Fruit fly (Drosophila melanogaster) whole organism, prepupa: ENCODE data around the gene CG15629.

Experiments
- CG7368 ChIP-seq: fragments of 200-800 bp; sonication (Bioruptor generic); optimal IDR thresholded peaks from 3 replicates; lab custom pipeline; 2016; ENCODE audit warnings: missing biosample characterization, missing genetic modification characterization
- Ets96B ChIP-seq: fragments of 200-800 bp; optimal IDR thresholded peaks from 2 replicates; lab custom pipeline; 2019; ENCODE audit warnings: missing biosample characterization, mild to moderate bottlenecking, missing genetic modification characterization, moderate library complexity
- OdsH ChIP-seq: fragments of 200-800 bp; sonication (Bioruptor generic); optimal IDR thresholded peaks from 3 replicates; lab custom pipeline; 2016; ENCODE audit warnings: missing biosample characterization, missing genetic modification characterization
- Sox102F ChIP-seq: fragments of 200-800 bp; sonication (Bioruptor generic); optimal IDR thresholded peaks from 2 replicates; lab custom pipeline; 2016; ENCODE audit warnings: missing biosample characterization, mild to moderate bottlenecking, missing genetic modification characterization
- lz ChIP-seq: fragments of 200-800 bp; sonication (Bioruptor generic); optimal IDR thresholded peaks from 3 replicates; lab custom pipeline; 2016; ENCODE audit warnings: missing biosample characterization, missing genetic modification characterization
- pdm3 ChIP-seq: fragments of 200-800 bp; sonication (Bioruptor generic); optimal IDR thresholded peaks from 3 replicates; lab custom pipeline; 2016; ENCODE audit warnings: missing biosample characterization, missing genetic modification characterization
- ss ChIP-seq, 2 experiments: fragments of 200-800 bp; sonication (Bioruptor generic); optimal IDR thresholded peaks; 2 replicates in 1 of 2; 3 replicates in 1 of 2; lab custom pipeline; 2017 to 2018; ENCODE audit warnings: mild to moderate bottlenecking in 2 of 2, missing biosample characterization in 2 of 2, missing genetic modification characterization in 2 of 2, moderate library complexity in 1 of 2

- no peak for TF ChIP-seq Ets96B (tag; lab: Kevin White, UChicago)
- TF ChIP-seq OdsH (GFP tag; lab: Kevin White, UChicago), result no peak
- TF ChIP-seq CG7368 (GFP tag; lab: Kevin White, UChicago), result no peak
- TF ChIP-seq lz (GFP tag; lab: Kevin White, UChicago), result no peak
- no peak for TF ChIP-seq pdm3 (GFP tag; lab: Kevin White, UChicago)
- TF ChIP-seq Sox102F, result no peak
- TF ChIP-seq ss (GFP tag; optimal IDR thresholded peaks at IDR 0.05; lab: Kevin White, UChicago), result no peak
Observed at dm6 chr2L:4854822-4855221, 42.0 kb downstream of the CG15629 start.
